Worm (Caenorhabditis elegans): ENCODE measurements around the gene Y56A3A.2.

DNA sequence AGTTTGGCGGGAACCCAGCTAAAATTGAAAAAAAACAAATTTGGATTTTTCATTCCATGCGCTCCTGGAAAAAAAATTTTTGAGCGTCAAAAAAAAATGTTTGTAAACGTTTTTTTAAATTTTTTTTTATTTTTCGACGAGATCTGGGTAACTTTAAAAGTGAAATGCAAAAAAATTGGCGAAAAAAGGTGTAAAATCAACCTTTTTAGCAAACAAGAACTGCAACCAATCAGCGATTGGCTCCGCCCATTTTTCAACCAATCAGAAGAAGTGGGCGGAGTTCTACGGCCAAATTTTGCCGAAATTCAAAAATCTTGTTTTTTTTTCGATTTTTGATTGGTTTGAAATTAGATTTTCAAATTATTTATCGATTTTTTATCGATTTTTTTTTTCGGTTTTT lies 33.5 kb upstream of the Y56A3A.2 start:
- TF ChIP-seq elt-4 (tag; optimal IDR thresholded peaks at IDR 0.05), result no peak
- TF ChIP-seq pha-4 (tag; optimal IDR thresholded peaks at IDR 0.05), result no peak
- no peak for TF ChIP-seq tbx-2 (tag; optimal IDR thresholded peaks at IDR 0.05)
- no peak for TF ChIP-seq ceh-6 (GFP tag; optimal IDR thresholded peaks at IDR 0.05)
- peak; percentile 72 for TF ChIP-seq nfya-1 (tag; optimal IDR thresholded peaks at IDR 0.05)

Data from whole organism, late embryonic.